Worm (Caenorhabditis elegans) whole organism, L4 larva: ENCODE measurements around the gene pqn-39.

Experiments
- D1046.2 ChIP-seq: fragments of 200-800 bp; sonication (Bioruptor generic); IDR thresholded peaks from 2 replicates; pipeline ENCODE4 v1.3.6; 2022; ENCODE audit warnings: missing genetic modification characterization, missing compliant biosample characterization
- F37D6.2 ChIP-seq: sonication (generic microtip); optimal IDR thresholded peaks from 2 replicates; lab custom pipeline; 2016; ENCODE audit warnings: mild to moderate bottlenecking, missing genetic modification characterization, missing compliant biosample characterization
- R02D3.7 ChIP-seq: fragments of 150-350 bp; sonication (generic microtip); optimal IDR thresholded peaks from 3 replicates; lab custom pipeline; 2014; ENCODE audit warnings: missing biosample characterization, missing genetic modification characterization
- T20F7.1 ChIP-seq: fragments of 200-800 bp; sonication (Bioruptor generic); optimal IDR thresholded peaks from 2 replicates; lab custom pipeline; 2018; ENCODE audit warnings: mild to moderate bottlenecking, missing genetic modification characterization, missing compliant biosample characterization
- T26A8.4 ChIP-seq: fragments of 200-800 bp; sonication (Bioruptor generic); IDR thresholded peaks from 2 replicates; pipeline ENCODE4 v1.3.6; 2022; ENCODE audit warnings: missing genetic modification characterization, missing compliant biosample characterization
- Y105C5A.15 ChIP-seq: fragments of 200-800 bp; sonication (Bioruptor generic); IDR thresholded peaks from 2 replicates; pipeline ENCODE4 v1.3.6; 2022; ENCODE audit warnings: missing genetic modification characterization, missing compliant biosample characterization
- Y75B8A.6 ChIP-seq: fragments of 200-800 bp; sonication (Bioruptor generic); IDR thresholded peaks from 2 replicates; pipeline ENCODE4 v1.3.6; 2022; ENCODE audit warnings: missing genetic modification reagents, missing genetic modification characterization, missing compliant biosample characterization
- ZK546.5 ChIP-seq, 2 experiments: sonication (generic microtip); optimal IDR thresholded peaks; 2 replicates each; lab custom pipeline; 2017; ENCODE audit warnings: missing biosample characterization in 2 of 2, missing genetic modification characterization in 2 of 2
- aly-2 ChIP-seq: sonication (generic microtip); optimal IDR thresholded peaks from 2 replicates; lab custom pipeline; 2018; ENCODE audit warnings: missing biosample characterization, missing genetic modification characterization
- ama-1 ChIP-seq: fragments of 150-350 bp; optimal IDR thresholded peaks from 2 replicates; lab custom pipeline; 2014; ENCODE audit warnings: inconsistent platforms, mixed read lengths
- ceh-32 ChIP-seq: sonication (generic microtip); optimal IDR thresholded peaks from 2 replicates; lab custom pipeline; 2016; ENCODE audit warnings: mild to moderate bottlenecking, missing genetic modification characterization, missing compliant biosample characterization; ENCODE audit not compliant: poor library complexity
- ceh-82 ChIP-seq: sonication (generic microtip); optimal IDR thresholded peaks from 2 replicates; lab custom pipeline; 2017; ENCODE audit warnings: missing biosample characterization, missing genetic modification characterization
- ces-1 ChIP-seq: fragments of 150-350 bp; sonication (generic microtip); optimal IDR thresholded peaks from 4 replicates; lab custom pipeline; 2014; ENCODE audit warnings: missing biosample characterization, missing genetic modification reagents, missing genetic modification characterization
- daf-8 ChIP-seq: fragments of 200-800 bp; sonication (Bioruptor generic); IDR thresholded peaks from 2 replicates; pipeline ENCODE4 v1.3.6; 2022; ENCODE audit warnings: missing genetic modification characterization, missing compliant biosample characterization
- dpl-1 ChIP-seq: fragments of 150-350 bp; optimal IDR thresholded peaks from 2 replicates; lab custom pipeline; 2014; ENCODE audit warnings: missing biosample characterization, missing genetic modification reagents, missing genetic modification characterization
- duxl-1 ChIP-seq: sonication (generic microtip); optimal IDR thresholded peaks from 2 replicates; lab custom pipeline; 2016; ENCODE audit warnings: mild to moderate bottlenecking, missing genetic modification characterization, moderate library complexity, missing compliant biosample characterization; ENCODE audit not compliant: poor library complexity
- dve-1 ChIP-seq: sonication (generic microtip); optimal IDR thresholded peaks from 2 replicates; lab custom pipeline; 2017; ENCODE audit warnings: antibody characterized with exemption, mild to moderate bottlenecking, missing genetic modification characterization, missing compliant biosample characterization; ENCODE audit not compliant: insufficient read depth
- egl-43 ChIP-seq: fragments of 200-800 bp; sonication (Bioruptor generic); IDR thresholded peaks from 2 replicates; pipeline ENCODE4 v1.3.6; 2022; ENCODE audit warnings: missing genetic modification reagents, missing genetic modification characterization, missing compliant biosample characterization
- fkh-10 ChIP-seq: fragments of 150-350 bp; optimal IDR thresholded peaks from 2 replicates; lab custom pipeline; 2014; ENCODE audit warnings: missing biosample characterization, missing genetic modification reagents, missing genetic modification characterization
- hlh-30 ChIP-seq: sonication (generic microtip); optimal IDR thresholded peaks from 2 replicates; lab custom pipeline; 2017; ENCODE audit warnings: antibody characterized with exemption, mild to moderate bottlenecking, missing genetic modification characterization, missing compliant biosample characterization; ENCODE audit not compliant: insufficient read depth
- jun-1 ChIP-seq: fragments of 150-350 bp; optimal IDR thresholded peaks from 2 replicates; lab custom pipeline; 2014; ENCODE audit warnings: missing biosample characterization, missing genetic modification reagents, missing genetic modification characterization
- lin-29 ChIP-seq: fragments of 200-800 bp; sonication (Bioruptor generic); IDR thresholded peaks from 2 replicates; pipeline ENCODE4 v1.3.6; 2022; ENCODE audit warnings: missing genetic modification reagents, missing genetic modification characterization, missing compliant biosample characterization
- lin-38 ChIP-seq: fragments of 200-800 bp; sonication (Bioruptor generic); IDR thresholded peaks from 2 replicates; pipeline ENCODE4 v1.3.6; 2022; ENCODE audit warnings: missing genetic modification reagents, missing genetic modification characterization, missing compliant biosample characterization
- madf-9 ChIP-seq: fragments of 200-800 bp; sonication (Bioruptor generic); conservative IDR thresholded peaks from 2 replicates; pipeline ENCODE4 v1.3.6; 2022; ENCODE audit warnings: missing genetic modification reagents, missing genetic modification characterization, missing compliant biosample characterization
- mdl-1 ChIP-seq, 2 experiments: fragments of 150-350 bp in 1 of 2; sonication (generic microtip) in 1 of 2; optimal IDR thresholded peaks; 2 replicates each; lab custom pipeline; 2014 to 2017; ENCODE audit warnings: missing biosample characterization in 2 of 2, missing genetic modification characterization in 2 of 2
- mep-1 ChIP-seq: fragments of 150-350 bp; sonication (generic microtip); optimal IDR thresholded peaks from 3 replicates; lab custom pipeline; 2014; ENCODE audit warnings: missing biosample characterization, missing genetic modification characterization
- nhr-102 ChIP-seq: sonication (generic microtip); optimal IDR thresholded peaks from 2 replicates; lab custom pipeline; 2016; ENCODE audit warnings: mild to moderate bottlenecking, missing genetic modification characterization, moderate library complexity, missing compliant biosample characterization
- nhr-237 ChIP-seq: sonication (generic microtip); optimal IDR thresholded peaks from 2 replicates; lab custom pipeline; 2017; ENCODE audit warnings: missing biosample characterization, missing genetic modification characterization
- nhr-28 ChIP-seq: fragments of 150-350 bp; optimal IDR thresholded peaks from 2 replicates; lab custom pipeline; 2014; ENCODE audit warnings: missing biosample characterization, missing genetic modification characterization
- nhr-48 ChIP-seq: sonication (generic microtip); optimal IDR thresholded peaks from 2 replicates; lab custom pipeline; 2016; ENCODE audit warnings: mild to moderate bottlenecking, missing genetic modification characterization, missing compliant biosample characterization
- php-3 ChIP-seq: fragments of 200-800 bp; sonication (Bioruptor generic); IDR thresholded peaks from 2 replicates; pipeline ENCODE4 v1.3.6; 2022; ENCODE audit warnings: missing genetic modification reagents, missing genetic modification characterization, missing compliant biosample characterization
- rbr-2 ChIP-seq: sonication (generic microtip); optimal IDR thresholded peaks from 2 replicates; lab custom pipeline; 2016; ENCODE audit warnings: missing genotype, missing genetic modification characterization, missing compliant biosample characterization
- saeg-2 ChIP-seq: fragments of 200-800 bp; sonication (Bioruptor generic); IDR thresholded peaks from 2 replicates; pipeline ENCODE4 v1.3.6; 2022; ENCODE audit warnings: missing genetic modification reagents, missing genetic modification characterization, missing compliant biosample characterization
- sdz-12 ChIP-seq: fragments of 200-800 bp; sonication (Bioruptor generic); optimal IDR thresholded peaks from 2 replicates; lab custom pipeline; 2018; ENCODE audit warnings: mild to moderate bottlenecking, missing genetic modification characterization, missing compliant biosample characterization
- snpc-1.2 ChIP-seq: fragments of 200-800 bp; sonication (Bioruptor generic); IDR thresholded peaks from 2 replicates; pipeline ENCODE4 v1.3.6; 2022; ENCODE audit warnings: missing genetic modification reagents, missing genetic modification characterization, missing compliant biosample characterization
- snpc-4 ChIP-seq: fragments of 150-350 bp; optimal IDR thresholded peaks from 2 replicates; lab custom pipeline; 2014; ENCODE audit warnings: missing biosample characterization, missing genetic modification characterization
- spr-1 ChIP-seq: sonication (generic microtip); optimal IDR thresholded peaks from 2 replicates; lab custom pipeline; 2016; ENCODE audit warnings: mild to moderate bottlenecking, missing genetic modification characterization, missing compliant biosample characterization
- tag-97 ChIP-seq: fragments of 200-800 bp; sonication (Bioruptor generic); IDR thresholded peaks from 2 replicates; pipeline ENCODE4 v1.3.6; 2022; ENCODE audit warnings: missing genetic modification characterization, missing compliant biosample characterization
- tra-1 ChIP-seq: fragments of 200-800 bp; sonication (Bioruptor generic); IDR thresholded peaks from 2 replicates; pipeline ENCODE4 v1.3.6; 2022; ENCODE audit warnings: missing genetic modification reagents, missing genetic modification characterization, missing compliant biosample characterization
- unc-62 ChIP-seq, 3 experiments: fragments of 150-350 bp in 1 of 3; sonication (generic microtip); optimal IDR thresholded peaks in 2 of 3; peaks in 1 of 3; 1 replicate in 1 of 3; 2 replicates in 2 of 3; lab custom pipeline; 2014 to 2017; ENCODE audit warnings: missing biosample characterization in 3 of 3, missing genetic modification characterization in 3 of 3, missing genetic modification reagents in 3 of 3, missing genotype in 1 of 3
- zfp-3 ChIP-seq: fragments of 200-800 bp; sonication (Bioruptor generic); conservative IDR thresholded peaks from 2 replicates; pipeline ENCODE4 v1.3.6; 2022; ENCODE audit warnings: missing genetic modification reagents, missing genetic modification characterization, missing compliant biosample characterization
- zip-11 ChIP-seq: fragments of 200-800 bp; sonication (Bioruptor generic); IDR thresholded peaks from 2 replicates; pipeline ENCODE4 v1.3.6; 2022; ENCODE audit warnings: missing genetic modification characterization, missing compliant biosample characterization
- zip-2 ChIP-seq: fragments of 150-350 bp; optimal IDR thresholded peaks from 2 replicates; lab custom pipeline; 2014; ENCODE audit warnings: missing biosample characterization, missing genetic modification characterization
- ztf-11 ChIP-seq: fragments of 150-350 bp; optimal IDR thresholded peaks from 2 replicates; lab custom pipeline; 2014; ENCODE audit warnings: missing biosample characterization, missing genetic modification characterization

Gene pqn-39

ce11 chrX:13969257-13969968, 937 bp upstream of the pqn-39 start (continued):
- TF ChIP-seq nhr-28 (tag; lab: Kevin White, UChicago) (peak; percentile 85), tra-1 (GFP tag; lab: Robert Waterston, UW) (no peak), duxl-1 (tag; lab: Kevin White, UChicago) (peak; percentile 16), ces-1 (GFP tag; lab: Kevin White, UChicago) (peak; percentile 14), egl-43 (GFP tag; lab: Robert Waterston, UW) (peak; percentile 70), zfp-3 (GFP tag; lab: Robert Waterston, UW) (no peak), daf-8 (GFP tag; lab: Robert Waterston, UW) (0 out of 2 replicates have a peak, but pooled peaks have one; percentile 12), dve-1 (tag; lab: Kevin White, UChicago) (peak; percentile 94), T26A8.4 (0 out of 2 replicates have a peak, but pooled peaks have one; percentile 40), snpc-1.2 (GFP tag; lab: Robert Waterston, UW) (no peak), D1046.2 (GFP tag; lab: Robert Waterston, UW) (no peak), ceh-82 (tag; lab: Kevin White, UChicago) (no peak), ama-1 (lab: Kevin White, UChicago) (peak; percentile 45), unc-62 (GFP tag; optimal IDR thresholded peaks at IDR 0.05 in 1 of 2; lab: Kevin White, UChicago) (peak in 1 of 2 experiments; percentile 98), unc-62 (tag; optimal IDR thresholded peaks at IDR 0.05; lab: Kevin White, UChicago) (no peak), php-3 (GFP tag; lab: Robert Waterston, UW) (no peak), lin-38 (GFP tag; lab: Robert Waterston, UW) (no peak), zip-2 (no peak), nhr-48 (tag; lab: Kevin White, UChicago) (peak; percentile 73), Y75B8A.6 (GFP tag; lab: Robert Waterston, UW) (no peak), lin-29 (no peak), mdl-1 (tag; optimal IDR thresholded peaks at IDR 0.05; lab: Kevin White, UChicago) (peak; percentile 58 to 93), T20F7.1 (GFP tag; lab: Kevin White, UChicago) (peak; percentile 56), jun-1 (tag; lab: Kevin White, UChicago) (peak; percentile 50), rbr-2 (tag; lab: Kevin White, UChicago) (peak; percentile 91), F37D6.2 (tag; lab: Kevin White, UChicago) (peak; percentile 67), fkh-10 (GFP tag; lab: Kevin White, UChicago) (peak; percentile 93), sdz-12 (GFP tag; lab: Kevin White, UChicago) (no peak), tag-97 (GFP tag; lab: Robert Waterston, UW) (no peak), nhr-102 (tag; lab: Kevin White, UChicago) (peak; percentile 44), nhr-237 (tag; lab: Kevin White, UChicago) (no peak), zip-11 (GFP tag; lab: Robert Waterston, UW) (no peak), snpc-4 (tag; lab: Kevin White, UChicago) (no peak), ZK546.5 (tag; optimal IDR thresholded peaks at IDR 0.05; lab: Kevin White, UChicago) (no peak), spr-1 (tag; lab: Kevin White, UChicago) (peak; percentile 47), madf-9 (GFP tag; lab: Robert Waterston, UW) (no peak)

ce11 chrX:13963203-13963602, 5.3 kb downstream of the pqn-39 start, which contains the start of gene F48F7.3:
TSS of gene F48F7.3 (plus strand) at chrX:13963503.
- no peak for TF ChIP-seq Y105C5A.15 (GFP tag; lab: Robert Waterston, UW)
- no peak for TF ChIP-seq aly-2 (tag; lab: Kevin White, UChicago)
- no peak for TF ChIP-seq ztf-11 (tag; lab: Kevin White, UChicago)
- TF ChIP-seq dve-1 (tag; lab: Kevin White, UChicago) = no peak
- no peak for TF ChIP-seq ces-1 (GFP tag; lab: Kevin White, UChicago)
- no peak for TF ChIP-seq saeg-2 (GFP tag; lab: Robert Waterston, UW)
- no peak for TF ChIP-seq daf-8 (GFP tag; lab: Robert Waterston, UW)
- TF ChIP-seq ceh-32 (tag; lab: Kevin White, UChicago) = no peak
- no peak for TF ChIP-seq snpc-4 (tag; lab: Kevin White, UChicago)
- TF ChIP-seq duxl-1 (tag; lab: Kevin White, UChicago) = no peak
- no peak for TF ChIP-seq hlh-30 (tag; lab: Kevin White, UChicago)
- TF ChIP-seq D1046.2 (GFP tag; lab: Robert Waterston, UW) = no peak
- no peak for TF ChIP-seq zip-2
- no peak for TF ChIP-seq dpl-1 (GFP tag; lab: Kevin White, UChicago)
- TF ChIP-seq mep-1 (tag; lab: Kevin White, UChicago) = no peak
- TF ChIP-seq zip-11 (GFP tag; lab: Robert Waterston, UW) = no peak
- no peak for TF ChIP-seq R02D3.7 (tag; lab: Kevin White, UChicago)
- TF ChIP-seq, all 104 proteins: peak for 0
